Fruit fly (Drosophila melanogaster) ovary, adult (tissue): ENCODE results near the gene Snr1.

Experiments used
- CG17801 ChIP-seq: fragments of 200-800 bp; optimal IDR thresholded peaks from 2 replicates; lab custom pipeline; 2019; ENCODE audit warnings: missing biosample characterization, mild to moderate bottlenecking, missing genetic modification characterization, moderate library complexity; ENCODE audit not compliant: partially characterized antibody

Gene Snr1

dm6 chr3R:5470586-5471283 lies at the start of gene Snr1, which contains the start of gene mRpL44:
Gene Snr1, plus strand, starts transcription at chr3R:5470926.
Gene mRpL44, minus strand, starts transcription at chr3R:5470636.
- peak; percentile 45 for TF ChIP-seq CG17801 (GFP tag; lab: Kevin White, UChicago)

- no peak for TF ChIP-seq CG17801 (GFP tag; lab: Kevin White, UChicago)
These were observed 48.6 kb upstream of the Snr1 start for dm6 chr3R:5422123-5422522.

dm6 chr3R:5427157-5427556 lies 43.6 kb upstream of the Snr1 start, which contains the start of gene CG12147:
Gene CG12147, minus strand, starts transcription at chr3R:5427257.
- no peak for TF ChIP-seq CG17801 (GFP tag; lab: Kevin White, UChicago)

dm6 chr3R:5429786-5430185 lies 40.9 kb upstream of the Snr1 start:
- TF ChIP-seq CG17801 (GFP tag; lab: Kevin White, UChicago), result no peak

dm6 chr3R:5438750-5439149 lies 32.0 kb upstream of the Snr1 start:
- TF ChIP-seq CG17801 (GFP tag; lab: Kevin White, UChicago), result no peak

dm6 chr3R:5454334-5454733 lies 16.4 kb upstream of the Snr1 start:
- no peak for TF ChIP-seq CG17801 (GFP tag; lab: Kevin White, UChicago)

- no peak for TF ChIP-seq CG17801 (GFP tag; lab: Kevin White, UChicago)
These were observed 12.1 kb upstream of the Snr1 start for dm6 chr3R:5458627-5459026.

dm6 chr3R:5463199-5463949 lies 7.4 kb upstream of the Snr1 start:
- TF ChIP-seq CG17801 (GFP tag; lab: Kevin White, UChicago), result no peak

dm6 chr3R:5464481-5464880 lies 6.2 kb upstream of the Snr1 start, which contains the start of gene PEK:
Gene PEK, minus strand, starts transcription at chr3R:5464753.
- TF ChIP-seq CG17801 (GFP tag; lab: Kevin White, UChicago), result peak; percentile 21

dm6 chr3R:5466875-5467274 lies 3.9 kb upstream of the Snr1 start, which contains the start of gene RpL35A:
Gene RpL35A, minus strand, starts transcription at chr3R:5467101.
- TF ChIP-seq CG17801 (GFP tag; lab: Kevin White, UChicago), result peak; percentile 84

dm6 chr3R:5467619-5468018 lies 3.1 kb upstream of the Snr1 start, which contains the start of gene POLDIP2:
Gene POLDIP2, plus strand, starts transcription at chr3R:5467778.
- TF ChIP-seq CG17801 (GFP tag; lab: Kevin White, UChicago), result no peak

dm6 chr3R:5474551-5474950 lies 3.8 kb downstream of the Snr1 start, which contains the start of the genes CG45100, HDAC3 and Hcs:
Gene CG45100, minus strand, starts transcription at chr3R:5474600.
Gene HDAC3, minus strand, starts transcription at chr3R:5474600.
Gene Hcs, plus strand, starts transcription at chr3R:5474899.
- no peak for TF ChIP-seq CG17801 (GFP tag; lab: Kevin White, UChicago)

- TF ChIP-seq CG17801 (GFP tag; lab: Kevin White, UChicago), result no peak
These were observed 12.1 kb downstream of the Snr1 start for dm6 chr3R:5482790-5483189.

- TF ChIP-seq CG17801 (GFP tag; lab: Kevin White, UChicago), result peak; percentile 11
These were observed 12.9 kb downstream of the Snr1 start, which contains the start of gene ksr for dm6 chr3R:5483488-5484109. Gene ksr, minus strand, starts transcription at chr3R:5483906.

dm6 chr3R:5485295-5485718 lies 14.6 kb downstream of the Snr1 start, which contains the start of gene CG31550:
Gene CG31550, plus strand, starts transcription at chr3R:5485543.
- peak; percentile 64 for TF ChIP-seq CG17801 (GFP tag; lab: Kevin White, UChicago)
